Fruit fly (Drosophila melanogaster) whole organism, prepupa: ENCODE measurements around the gene CG13073.

Experiments
- Blimp-1 ChIP-seq: fragments of 200-800 bp; sonication (Bioruptor generic); optimal IDR thresholded peaks from 3 replicates; lab custom pipeline; 2017; ENCODE audit warnings: missing biosample characterization, missing genetic modification characterization, mild to moderate bottlenecking, moderate library complexity, missing genetic modification reagents
- CG10631 ChIP-seq: fragments of 200-800 bp; sonication (Bioruptor generic); optimal IDR thresholded peaks from 2 replicates; lab custom pipeline; 2016; ENCODE audit warnings: missing biosample characterization, missing genetic modification characterization
- CG10669 ChIP-seq: fragments of 200-800 bp; sonication (Bioruptor generic); optimal IDR thresholded peaks from 3 replicates; lab custom pipeline; 2018; ENCODE audit warnings: missing biosample characterization, mild to moderate bottlenecking, missing genetic modification characterization, moderate library complexity
- CG11294 ChIP-seq: fragments of 200-800 bp; sonication (Bioruptor generic); IDR thresholded peaks from 2 replicates; pipeline ENCODE4 v1.3.6; 2022; ENCODE audit warnings: missing biosample characterization, missing genetic modification characterization
- CG11762 ChIP-seq: fragments of 200-800 bp; sonication (Bioruptor generic); optimal IDR thresholded peaks from 3 replicates; lab custom pipeline; 2016; ENCODE audit warnings: missing biosample characterization, missing genetic modification characterization; ENCODE audit not compliant: insufficient read depth
- CG11902 ChIP-seq: fragments of 200-800 bp; sonication (Bioruptor generic); optimal IDR thresholded peaks from 3 replicates; lab custom pipeline; 2016; ENCODE audit warnings: missing biosample characterization, missing genetic modification characterization
- CG1621 ChIP-seq: fragments of 200-800 bp; sonication (Bioruptor generic); optimal IDR thresholded peaks from 3 replicates; lab custom pipeline; 2018; ENCODE audit warnings: missing biosample characterization, mild to moderate bottlenecking, missing genetic modification characterization
- CG16779 ChIP-seq: fragments of 200-800 bp; sonication (Bioruptor generic); optimal IDR thresholded peaks from 3 replicates; lab custom pipeline; 2017; ENCODE audit warnings: missing biosample characterization, mild to moderate bottlenecking, missing genetic modification characterization
- CG3032 ChIP-seq: fragments of 200-800 bp; optimal IDR thresholded peaks from 2 replicates; lab custom pipeline; 2019; ENCODE audit warnings: missing biosample characterization, mild to moderate bottlenecking, missing genetic modification characterization, moderate library complexity
- CG31627 ChIP-seq: fragments of 200-800 bp; sonication (Bioruptor generic); optimal IDR thresholded peaks from 3 replicates; lab custom pipeline; 2016; ENCODE audit warnings: missing biosample characterization, missing genetic modification characterization
- CG34406 ChIP-seq: fragments of 200-800 bp; sonication (Bioruptor generic); optimal IDR thresholded peaks from 3 replicates; lab custom pipeline; 2016; ENCODE audit warnings: missing biosample characterization, missing genetic modification characterization
- CG3919 ChIP-seq: fragments of 200-800 bp; sonication (Bioruptor generic); optimal IDR thresholded peaks from 3 replicates; lab custom pipeline; 2016; ENCODE audit warnings: missing biosample characterization, missing genetic modification characterization
- CG6163 ChIP-seq: fragments of 200-800 bp; sonication (Bioruptor generic); IDR thresholded peaks from 3 replicates; pipeline ENCODE4 v1.3.6; 2022; ENCODE audit warnings: missing biosample characterization, missing genetic modification characterization
- CG6276 ChIP-seq: fragments of 200-800 bp; sonication (Bioruptor generic); optimal IDR thresholded peaks from 2 replicates; lab custom pipeline; 2017; ENCODE audit warnings: missing biosample characterization, mild to moderate bottlenecking, missing genetic modification characterization
- CG6792 ChIP-seq: fragments of 200-800 bp; sonication (Bioruptor generic); optimal IDR thresholded peaks from 3 replicates; lab custom pipeline; 2016; ENCODE audit warnings: missing biosample characterization, missing genetic modification characterization
- CG6808 ChIP-seq: fragments of 200-800 bp; sonication (Bioruptor generic); optimal IDR thresholded peaks from 3 replicates; lab custom pipeline; 2017; ENCODE audit warnings: missing biosample characterization, missing genetic modification characterization, mild to moderate bottlenecking, moderate library complexity, missing genetic modification reagents
- CG6854 ChIP-seq: fragments of 200-800 bp; sonication (Bioruptor generic); optimal IDR thresholded peaks from 2 replicates; lab custom pipeline; 2017; ENCODE audit warnings: missing biosample characterization, mild to moderate bottlenecking, missing genetic modification characterization
- CG7368 ChIP-seq: fragments of 200-800 bp; sonication (Bioruptor generic); optimal IDR thresholded peaks from 3 replicates; lab custom pipeline; 2016; ENCODE audit warnings: missing biosample characterization, missing genetic modification characterization
- CG9139 ChIP-seq: fragments of 200-800 bp; sonication (Bioruptor generic); optimal IDR thresholded peaks from 3 replicates; lab custom pipeline; 2017; ENCODE audit warnings: missing biosample characterization, mild to moderate bottlenecking, missing genetic modification characterization
- Eip75B ChIP-seq: fragments of 200-800 bp; sonication (Bioruptor generic); optimal IDR thresholded peaks from 3 replicates; lab custom pipeline; 2016; ENCODE audit warnings: missing biosample characterization, missing genetic modification characterization
- Eip78C ChIP-seq: fragments of 200-800 bp; sonication (Bioruptor generic); peaks from one replicate; lab custom pipeline; 2016; ENCODE audit warnings: missing biosample characterization, missing genetic modification characterization
- Ets96B ChIP-seq: fragments of 200-800 bp; optimal IDR thresholded peaks from 2 replicates; lab custom pipeline; 2019; ENCODE audit warnings: missing biosample characterization, mild to moderate bottlenecking, missing genetic modification characterization, moderate library complexity
- Lpt ChIP-seq: fragments of 200-800 bp; sonication (Bioruptor generic); optimal IDR thresholded peaks from 3 replicates; lab custom pipeline; 2016; ENCODE audit warnings: missing biosample characterization, missing genetic modification characterization
- OdsH ChIP-seq: fragments of 200-800 bp; sonication (Bioruptor generic); optimal IDR thresholded peaks from 3 replicates; lab custom pipeline; 2016; ENCODE audit warnings: missing biosample characterization, missing genetic modification characterization
- Smox ChIP-seq: fragments of 200-800 bp; sonication (Bioruptor generic); optimal IDR thresholded peaks from 3 replicates; lab custom pipeline; 2016; ENCODE audit warnings: missing biosample characterization, missing genetic modification characterization
- Sox102F ChIP-seq: fragments of 200-800 bp; sonication (Bioruptor generic); optimal IDR thresholded peaks from 2 replicates; lab custom pipeline; 2016; ENCODE audit warnings: missing biosample characterization, mild to moderate bottlenecking, missing genetic modification characterization
- Sox14 ChIP-seq: fragments of 200-800 bp; sonication (Bioruptor generic); optimal IDR thresholded peaks from 3 replicates; lab custom pipeline; 2016; ENCODE audit warnings: missing biosample characterization, missing genetic modification characterization
- achi ChIP-seq: fragments of 200-800 bp; sonication (Bioruptor generic); optimal IDR thresholded peaks from 3 replicates; lab custom pipeline; 2016; ENCODE audit warnings: missing biosample characterization, missing genetic modification characterization
- acj6 ChIP-seq: fragments of 200-800 bp; sonication (Bioruptor generic); optimal IDR thresholded peaks from 3 replicates; lab custom pipeline; 2016; ENCODE audit warnings: missing biosample characterization, missing genetic modification characterization
- cyc ChIP-seq: fragments of 200-800 bp; sonication (Bioruptor generic); optimal IDR thresholded peaks from 3 replicates; lab custom pipeline; 2016; ENCODE audit warnings: missing biosample characterization, missing genetic modification characterization
- dac ChIP-seq: fragments of 200-800 bp; sonication (Bioruptor generic); optimal IDR thresholded peaks from 2 replicates; lab custom pipeline; 2017; ENCODE audit warnings: missing biosample characterization, mild to moderate bottlenecking, missing genetic modification characterization
- dsx ChIP-seq: fragments of 200-800 bp; optimal IDR thresholded peaks from 3 replicates; lab custom pipeline; 2019; ENCODE audit warnings: missing biosample characterization, mild to moderate bottlenecking, missing genetic modification characterization, moderate library complexity; ENCODE audit not compliant: poor library complexity, severe bottlenecking
- eg ChIP-seq: fragments of 200-800 bp; sonication (Bioruptor generic); IDR thresholded peaks from 3 replicates; pipeline ENCODE4 v1.3.6; 2022; ENCODE audit warnings: missing biosample characterization, missing genetic modification characterization
- esn ChIP-seq: fragments of 200-800 bp; sonication (Bioruptor generic); optimal IDR thresholded peaks from 2 replicates; lab custom pipeline; 2016; ENCODE audit warnings: missing biosample characterization, mild to moderate bottlenecking, missing genetic modification characterization, moderate library complexity
- fd59A ChIP-seq: fragments of 200-800 bp; sonication (Bioruptor generic); optimal IDR thresholded peaks from 2 replicates; lab custom pipeline; 2017; ENCODE audit warnings: missing biosample characterization, mild to moderate bottlenecking, missing genetic modification characterization, missing genetic modification reagents
- fd85E ChIP-seq: fragments of 200-800 bp; sonication (Bioruptor generic); optimal IDR thresholded peaks from 3 replicates; lab custom pipeline; 2016; ENCODE audit warnings: missing biosample characterization, missing genetic modification characterization
- fkh ChIP-seq: fragments of 200-800 bp; sonication (Bioruptor generic); optimal IDR thresholded peaks from 3 replicates; lab custom pipeline; 2017; ENCODE audit warnings: missing biosample characterization, mild to moderate bottlenecking, missing genetic modification characterization, moderate library complexity
- lz ChIP-seq: fragments of 200-800 bp; sonication (Bioruptor generic); optimal IDR thresholded peaks from 3 replicates; lab custom pipeline; 2016; ENCODE audit warnings: missing biosample characterization, missing genetic modification characterization
- net ChIP-seq: fragments of 200-800 bp; sonication (Bioruptor generic); optimal IDR thresholded peaks from 3 replicates; lab custom pipeline; 2016; ENCODE audit warnings: missing biosample characterization, missing genetic modification characterization
- spab ChIP-seq: fragments of 200-800 bp; sonication (Bioruptor generic); optimal IDR thresholded peaks from 2 replicates; lab custom pipeline; 2017; ENCODE audit warnings: missing biosample characterization, mild to moderate bottlenecking, missing genetic modification characterization, missing genetic modification reagents
- ss ChIP-seq, 2 experiments: fragments of 200-800 bp; sonication (Bioruptor generic); optimal IDR thresholded peaks; 2 replicates in 1 of 2; 3 replicates in 1 of 2; lab custom pipeline; 2017 to 2018; ENCODE audit warnings: mild to moderate bottlenecking in 2 of 2, missing biosample characterization in 2 of 2, missing genetic modification characterization in 2 of 2, moderate library complexity in 1 of 2
- svp ChIP-seq: fragments of 200-800 bp; sonication (Bioruptor generic); peaks from one replicate; lab custom pipeline; 2016; ENCODE audit warnings: missing biosample characterization, missing genetic modification characterization
- vri ChIP-seq: fragments of 200-800 bp; sonication (Bioruptor generic); optimal IDR thresholded peaks from 3 replicates; lab custom pipeline; 2016; ENCODE audit warnings: missing biosample characterization, mild to moderate bottlenecking, missing genetic modification characterization

Gene CG13073

dm6 chr3L:16174778-16175177 is 42.3 kb downstream of the CG13073 start (continued):
- TF ChIP-seq Sox102F (GFP tag; lab: Kevin White, UChicago): no peak
- peak; percentile 67 for TF ChIP-seq spab

- TF ChIP-seq CG6854: peak; percentile 4
- peak; percentile 33 for TF ChIP-seq CG6792 (GFP tag; lab: Kevin White, UChicago)
- peak; percentile 2 for TF ChIP-seq CG11762
- TF ChIP-seq CG3032 (tag; lab: Kevin White, UChicago): peak; percentile 6
- peak; percentile 50 for TF ChIP-seq CG1621 (tag; lab: Kevin White, UChicago)
- TF ChIP-seq CG10631 (GFP tag; lab: Kevin White, UChicago): no peak
- peak; percentile 40 for TF ChIP-seq CG3919 (GFP tag; lab: Kevin White, UChicago)
- peak; percentile 40 for TF ChIP-seq CG10669 (GFP tag; lab: Kevin White, UChicago)
- TF ChIP-seq Eip78C (GFP tag; lab: Kevin White, UChicago): peak; percentile 79
- TF ChIP-seq CG6808 (GFP tag; lab: Kevin White, UChicago): peak; percentile 74
- peak; percentile 77 to 83 for TF ChIP-seq ss (GFP tag; optimal IDR thresholded peaks at IDR 0.05; lab: Kevin White, UChicago)
- TF ChIP-seq esn: no peak
- TF ChIP-seq CG16779 (tag; lab: Kevin White, UChicago): peak; percentile 33
- TF ChIP-seq eg: 0 out of 3 replicates have a peak, but pooled peaks have one; percentile 19
- peak; percentile 86 for TF ChIP-seq dsx (GFP tag; lab: Kevin White, UChicago)
- no peak for TF ChIP-seq fkh (GFP tag; lab: Kevin White, UChicago)
- TF ChIP-seq CG6163 (GFP tag; lab: Robert Waterston, UW): no peak; the same call in none of the 3 replicates
- TF ChIP-seq Ets96B: peak; percentile 28
- TF ChIP-seq net (GFP tag; lab: Kevin White, UChicago): peak; percentile 6
- no peak for TF ChIP-seq Sox14 (GFP tag; lab: Kevin White, UChicago)
- TF ChIP-seq spab: peak; percentile 45
- TF ChIP-seq CG7368: no peak
- TF ChIP-seq Lpt (GFP tag; lab: Kevin White, UChicago): peak; percentile 37
- peak; percentile 60 for TF ChIP-seq CG9139 (GFP tag; lab: Kevin White, UChicago)
- TF ChIP-seq, all 60 proteins: peak for 18
Observed at dm6 chr3L:16173818-16174601, 43.1 kb downstream of the CG13073 start.

dm6 chr3L:16172809-16173276 is 44.3 kb downstream of the CG13073 start:
- peak; percentile 69 for TF ChIP-seq CG1621 (tag; lab: Kevin White, UChicago)
- TF ChIP-seq CG6854: no peak
- peak; percentile 55 for TF ChIP-seq lz (GFP tag; lab: Kevin White, UChicago)
- peak; percentile 75 for TF ChIP-seq acj6
- TF ChIP-seq CG7368: peak; percentile 4
- TF ChIP-seq CG6792 (GFP tag; lab: Kevin White, UChicago): peak; percentile 65
- TF ChIP-seq svp (GFP tag; lab: Kevin White, UChicago): peak; percentile 80
- peak; percentile 57 for TF ChIP-seq CG16779 (tag; lab: Kevin White, UChicago)
- TF ChIP-seq CG31627 (GFP tag; lab: Kevin White, UChicago): peak; percentile 33
- TF ChIP-seq CG6163 (GFP tag; lab: Robert Waterston, UW): peak; percentile 74
- peak; percentile 81 for TF ChIP-seq CG3032 (tag; lab: Kevin White, UChicago)
- TF ChIP-seq CG11902: peak; percentile 10
- peak; percentile 59 for TF ChIP-seq Eip75B (GFP tag; lab: Kevin White, UChicago)
- TF ChIP-seq Blimp-1: peak; percentile 30
- no peak for TF ChIP-seq dac (GFP tag; lab: Kevin White, UChicago)
- peak; percentile 40 for TF ChIP-seq vri
- TF ChIP-seq CG10669 (GFP tag; lab: Kevin White, UChicago): peak; percentile 69
- TF ChIP-seq CG6808 (GFP tag; lab: Kevin White, UChicago): peak; percentile 84
- peak; percentile 71 for TF ChIP-seq net (GFP tag; lab: Kevin White, UChicago)
- TF ChIP-seq Ets96B: peak; percentile 86
- TF ChIP-seq CG9139 (GFP tag; lab: Kevin White, UChicago): peak; percentile 71
- TF ChIP-seq ss (GFP tag; optimal IDR thresholded peaks at IDR 0.05; lab: Kevin White, UChicago): peak; percentile 80 to 82
- peak; percentile 78 for TF ChIP-seq CG34406 (GFP tag; lab: Kevin White, UChicago)
- peak; percentile 76 for TF ChIP-seq fd59A (GFP tag; lab: Kevin White, UChicago)
- no peak for TF ChIP-seq fkh (GFP tag; lab: Kevin White, UChicago)
- TF ChIP-seq fd85E (GFP tag; lab: Kevin White, UChicago): no peak
- TF ChIP-seq Smox (GFP tag; lab: Kevin White, UChicago): peak; percentile 66
- TF ChIP-seq CG11294 (GFP tag; lab: Robert Waterston, UW): no peak
- TF ChIP-seq spab: peak; percentile 84
- TF ChIP-seq CG6276 (GFP tag; lab: Kevin White, UChicago): peak; percentile 34
- peak; percentile 73 for TF ChIP-seq achi (GFP tag; lab: Kevin White, UChicago)
- TF ChIP-seq Eip78C (GFP tag; lab: Kevin White, UChicago): peak; percentile 96
- peak; percentile 75 for TF ChIP-seq OdsH (GFP tag; lab: Kevin White, UChicago)
- peak; percentile 27 for TF ChIP-seq cyc (GFP tag; lab: Kevin White, UChicago)
